Fruit fly (Drosophila melanogaster): ENCODE measurements around the gene CG42268.

CG42268 gene

DNA sequence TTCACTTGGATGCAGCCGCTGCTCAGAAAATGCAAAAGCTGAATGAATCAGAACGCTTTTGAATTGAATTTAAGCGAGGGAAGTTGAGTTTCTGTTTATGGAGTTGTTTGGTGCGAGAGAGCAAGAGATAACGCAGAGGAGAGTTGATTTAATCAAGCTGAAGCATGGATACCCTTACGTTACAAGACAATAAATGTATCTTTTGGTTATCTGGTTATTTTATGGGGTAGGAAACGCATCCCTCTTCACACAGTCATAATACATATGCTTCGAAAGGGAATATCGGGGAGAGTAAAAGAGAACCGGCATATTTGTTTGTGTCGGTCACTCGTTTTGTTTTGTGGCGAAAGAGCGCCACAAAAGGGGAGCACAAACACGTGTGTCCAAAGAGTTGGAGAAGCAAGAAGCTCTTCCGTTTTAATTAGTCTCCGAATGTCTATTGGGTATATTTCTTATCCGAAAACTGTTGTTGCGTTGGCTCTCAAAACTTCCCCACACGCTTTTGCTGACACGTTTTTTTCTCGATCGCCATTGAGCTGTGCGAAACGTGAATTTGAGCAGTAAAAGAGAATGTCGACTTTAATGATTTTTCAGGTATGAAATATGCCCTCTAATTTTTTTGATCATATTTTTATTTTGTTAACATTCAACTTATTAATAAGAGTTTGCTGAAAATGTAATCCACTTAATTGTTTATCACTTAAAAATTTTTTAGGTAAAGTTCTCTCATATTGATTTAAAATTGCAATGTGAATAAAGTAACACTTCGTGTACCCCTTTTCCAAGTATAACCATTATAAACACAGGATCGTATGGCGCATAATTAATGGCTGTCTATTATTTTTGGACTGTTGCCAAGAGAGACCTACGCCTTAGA, 63.3 kb downstream of the CG42268 start, which contains the start of gene Prps:
Prps (minus strand) TSS at position 51 of the 877 bp plus-strand sequence.
- TF ChIP-seq OdsH (GFP tag; optimal IDR thresholded peaks at IDR 0.05) (peak; percentile 83), dac (GFP tag; optimal IDR thresholded peaks at IDR 0.05) (peak; percentile 24), CG8119 (GFP tag; IDR thresholded peaks at IDR 0.05) (peak; percentile 78; the same call in 2 of the 3 replicates), CG4318 (GFP tag; optimal IDR thresholded peaks at IDR 0.05) (no peak), fd85E (GFP tag; optimal IDR thresholded peaks at IDR 0.05) (peak; percentile 81), Gug (GFP tag; IDR thresholded peaks at IDR 0.05) (peak; percentile 71), Eip75B (GFP tag; optimal IDR thresholded peaks at IDR 0.05) (peak; percentile 91), salr (GFP tag; optimal IDR thresholded peaks at IDR 0.05) (peak in 1 of 2 experiments; percentile 63), Met (GFP tag; optimal IDR thresholded peaks at IDR 0.05) (peak; percentile 89), Hr38 (GFP tag; optimal IDR thresholded peaks at IDR 0.05) (no peak), spab (GFP tag; optimal IDR thresholded peaks at IDR 0.05) (peak; percentile 67), CG6808 (GFP tag; optimal IDR thresholded peaks at IDR 0.05) (peak; percentile 77), pdm3 (GFP tag; optimal IDR thresholded peaks at IDR 0.05) (peak; percentile 88), CG11762 (GFP tag; optimal IDR thresholded peaks at IDR 0.05; ENCODE audit: insufficient read depth) (peak; percentile 79), CG16779 (tag; optimal IDR thresholded peaks at IDR 0.05) (peak; percentile 83), fkh (GFP tag; optimal IDR thresholded peaks at IDR 0.05) (peak; percentile 23), esn (GFP tag; optimal IDR thresholded peaks at IDR 0.05) (peak; percentile 91), CG6276 (GFP tag; optimal IDR thresholded peaks at IDR 0.05) (no peak), Eip78C (GFP tag) (peak; percentile 96), Ets96B (tag; optimal IDR thresholded peaks at IDR 0.05) (peak; percentile 84), vri (GFP tag; optimal IDR thresholded peaks at IDR 0.05) (peak; percentile 91), ss (GFP tag; optimal IDR thresholded peaks at IDR 0.05) (peak; percentile 84 to 86), CG1621 (tag; optimal IDR thresholded peaks at IDR 0.05) (peak; percentile 72), eg (GFP tag; IDR thresholded peaks at IDR 0.05) (peak; percentile 88), Hr4 (GFP tag; optimal IDR thresholded peaks at IDR 0.05) (peak; percentile 88), net (GFP tag; optimal IDR thresholded peaks at IDR 0.05) (peak; percentile 87), CG6854 (GFP tag; optimal IDR thresholded peaks at IDR 0.05) (peak; percentile 92), CG32006 (GFP tag; optimal IDR thresholded peaks at IDR 0.05) (peak; percentile 70), CG34406 (GFP tag; optimal IDR thresholded peaks at IDR 0.05) (peak; percentile 73), Ets21C (GFP tag; optimal IDR thresholded peaks at IDR 0.05) (peak; percentile 77), CG8632 (GFP tag; optimal IDR thresholded peaks at IDR 0.05) (peak; percentile 83), CG10631 (GFP tag; optimal IDR thresholded peaks at IDR 0.05) (no peak), CG8319 (GFP tag; optimal IDR thresholded peaks at IDR 0.05) (peak; percentile 70), Hr39 (GFP tag; optimal IDR thresholded peaks at IDR 0.05) (peak; percentile 82), Sox15 (GFP tag; optimal IDR thresholded peaks at IDR 0.05) (peak; percentile 61), lz (GFP tag; optimal IDR thresholded peaks at IDR 0.05) (peak; percentile 86), Smox (GFP tag; optimal IDR thresholded peaks at IDR 0.05) (peak; percentile 85), svp (GFP tag) (peak; percentile 94), CG11902 (GFP tag; optimal IDR thresholded peaks at IDR 0.05) (peak; percentile 68), dsx (GFP tag; optimal IDR thresholded peaks at IDR 0.05; ENCODE audit: poor library complexity, severe bottlenecking) (peak; percentile 79), Lpt (GFP tag; optimal IDR thresholded peaks at IDR 0.05) (peak; percentile 70), CG3919 (GFP tag; optimal IDR thresholded peaks at IDR 0.05) (peak; percentile 93), CG7368 (GFP tag; optimal IDR thresholded peaks at IDR 0.05) (peak; percentile 89), CG10669 (GFP tag; optimal IDR thresholded peaks at IDR 0.05) (peak; percentile 82), CG9139 (GFP tag; optimal IDR thresholded peaks at IDR 0.05) (peak; percentile 81), CG6792 (GFP tag; optimal IDR thresholded peaks at IDR 0.05) (peak; percentile 90), Blimp-1 (GFP tag; optimal IDR thresholded peaks at IDR 0.05) (peak; percentile 69), CG15336 (GFP tag; IDR thresholded peaks at IDR 0.05) (peak; percentile 83), Sox102F (GFP tag; optimal IDR thresholded peaks at IDR 0.05) (peak; percentile 93), topi (GFP tag; optimal IDR thresholded peaks at IDR 0.05) (peak; percentile 91)
